Worm (Caenorhabditis elegans) whole organism, early embryonic: ENCODE measurements around the gene nhr-184.

Experiments
- B0310.2 ChIP-seq: sonication (generic microtip); optimal IDR thresholded peaks from 2 replicates; lab custom pipeline; 2016; ENCODE audit warnings: mild to moderate bottlenecking, missing genetic modification characterization, missing compliant biosample characterization
- F13C5.2 ChIP-seq: sonication (generic microtip); optimal IDR thresholded peaks from 2 replicates; lab custom pipeline; 2017; ENCODE audit warnings: mild to moderate bottlenecking, missing genetic modification characterization, inconsistent platforms, missing compliant biosample characterization
- aly-1 ChIP-seq: sonication (generic microtip); optimal IDR thresholded peaks from 2 replicates; lab custom pipeline; 2016; ENCODE audit warnings: missing genetic modification characterization, missing compliant biosample characterization
- ama-1 ChIP-seq: fragments of 150-350 bp; optimal IDR thresholded peaks from 2 replicates; lab custom pipeline; 2014
- ceh-13 ChIP-seq: fragments of 200-800 bp; sonication (Bioruptor generic); optimal IDR thresholded peaks from 2 replicates; lab custom pipeline; 2018; ENCODE audit warnings: mild to moderate bottlenecking, missing genetic modification characterization, missing compliant biosample characterization
- ceh-36 ChIP-seq: sonication (generic microtip); optimal IDR thresholded peaks from 2 replicates; lab custom pipeline; 2016; ENCODE audit warnings: missing genetic modification characterization, inconsistent platforms, missing compliant biosample characterization
- ets-7 ChIP-seq: sonication (generic microtip); optimal IDR thresholded peaks from 2 replicates; lab custom pipeline; 2016; ENCODE audit warnings: missing genotype, missing genetic modification characterization, missing compliant biosample characterization
- flt-1 ChIP-seq: fragments of 200-800 bp; sonication (Bioruptor generic); IDR thresholded peaks from 2 replicates; pipeline ENCODE4 v1.3.6; 2022; ENCODE audit warnings: missing genetic modification characterization, missing compliant biosample characterization
- hmbx-1 ChIP-seq: sonication (generic microtip); optimal IDR thresholded peaks from 2 replicates; lab custom pipeline; 2016; ENCODE audit warnings: mild to moderate bottlenecking, missing genetic modification characterization, missing compliant biosample characterization
- hmg-4 ChIP-seq: fragments of 200-800 bp; sonication (Bioruptor generic); optimal IDR thresholded peaks from 2 replicates; lab custom pipeline; 2018; ENCODE audit warnings: mild to moderate bottlenecking, missing genetic modification characterization, missing compliant biosample characterization
- hnd-1 ChIP-seq: sonication (generic microtip); optimal IDR thresholded peaks from 2 replicates; lab custom pipeline; 2016; ENCODE audit warnings: missing genetic modification characterization, missing compliant biosample characterization
- pes-1 ChIP-seq: fragments of 200-800 bp; sonication (Bioruptor generic); IDR thresholded peaks from 2 replicates; pipeline ENCODE4 v1.3.6; 2022; ENCODE audit warnings: missing genetic modification reagents, missing genetic modification characterization, missing compliant biosample characterization
- scrt-1 ChIP-seq: fragments of 200-800 bp; sonication (Bioruptor generic); IDR thresholded peaks from 2 replicates; pipeline ENCODE4 v1.3.6; 2022; ENCODE audit warnings: missing genetic modification characterization, missing compliant biosample characterization
- sea-1 ChIP-seq: fragments of 200-800 bp; sonication (Bioruptor generic); conservative IDR thresholded peaks from 2 replicates; pipeline ENCODE4 v1.3.6; 2022; ENCODE audit warnings: missing genetic modification characterization, missing compliant biosample characterization
- tbx-11 ChIP-seq: fragments of 200-800 bp; sonication (Bioruptor generic); IDR thresholded peaks from 2 replicates; pipeline ENCODE4 v1.3.6; 2022; ENCODE audit warnings: missing genetic modification characterization, missing compliant biosample characterization
- tbx-37 ChIP-seq: fragments of 200-800 bp; sonication (Bioruptor generic); conservative IDR thresholded peaks from 2 replicates; pipeline ENCODE4 v1.3.6; 2022; ENCODE audit warnings: missing genetic modification reagents, missing genetic modification characterization, missing compliant biosample characterization
- tra-4 ChIP-seq: sonication (generic microtip); optimal IDR thresholded peaks from 2 replicates; lab custom pipeline; 2017; ENCODE audit warnings: missing genetic modification characterization, missing compliant biosample characterization

The nhr-184 gene

ce11 chrV:2228781-2229180 lies 14.5 kb upstream of the nhr-184 start, which contains the start of gene nhr-126:
Gene nhr-126, plus strand, starts transcription at chrV:2229081.
- TF ChIP-seq sea-1 (no peak), ama-1 (lab: Kevin White, UChicago) (no peak), F13C5.2 (tag; lab: Kevin White, UChicago) (no peak), hnd-1 (tag; lab: Kevin White, UChicago) (no peak), hmg-4 (no peak), ceh-36 (tag; lab: Kevin White, UChicago) (no peak), aly-1 (no peak), scrt-1 (GFP tag; lab: Robert Waterston, UW) (no peak), B0310.2 (tag; lab: Kevin White, UChicago) (no peak), ets-7 (tag; lab: Kevin White, UChicago) (no peak), hmbx-1 (tag; lab: Kevin White, UChicago) (no peak), pes-1 (GFP tag; lab: Robert Waterston, UW) (no peak)

DNA sequence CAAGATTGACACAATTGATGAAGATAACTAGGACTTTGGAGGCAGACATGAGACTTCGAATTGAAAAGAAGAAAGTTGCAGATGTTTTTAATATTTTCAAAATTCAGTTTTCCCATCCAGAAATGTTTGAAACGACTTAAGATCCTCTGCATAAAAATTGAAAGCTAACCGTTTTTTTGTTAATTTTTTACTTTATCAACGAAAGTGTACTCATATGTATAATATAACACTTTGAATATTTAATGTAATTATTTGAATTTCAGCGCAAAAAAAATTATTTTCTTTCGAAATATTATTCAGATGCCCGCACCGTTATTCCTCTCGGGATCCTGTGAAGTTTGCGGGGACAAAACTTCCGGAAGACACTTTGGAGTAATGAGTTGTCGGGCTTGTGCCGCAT lies 12.6 kb upstream of the nhr-184 start, which contains the start of gene nhr-18:
Gene nhr-18 (plus strand): TSS at position 301 of the 400 bp plus-strand sequence.
- TF ChIP-seq F13C5.2 (tag; lab: Kevin White, UChicago) = no peak
- TF ChIP-seq tbx-11 (GFP tag; lab: Robert Waterston, UW) = no peak
- no peak for TF ChIP-seq sea-1
- TF ChIP-seq flt-1 = no peak
- no peak for TF ChIP-seq tra-4 (tag; lab: Kevin White, UChicago)
- TF ChIP-seq scrt-1 (GFP tag; lab: Robert Waterston, UW) = no peak

- TF ChIP-seq tra-4 (tag; lab: Kevin White, UChicago) (no peak), ceh-36 (tag; lab: Kevin White, UChicago) (no peak), hmbx-1 (tag; lab: Kevin White, UChicago) (no peak), B0310.2 (tag; lab: Kevin White, UChicago) (no peak), hmg-4 (no peak), pes-1 (GFP tag; lab: Robert Waterston, UW) (no peak)
Measured at ce11 chrV:2225130-2225529, 10.9 kb upstream of the nhr-184 start, which contains the start of gene nhr-103. Gene nhr-103, plus strand, starts transcription at chrV:2225430.

ce11 chrV:2221764-2222163 lies 7.5 kb upstream of the nhr-184 start, which contains the start of gene nhr-128:
Gene nhr-128, plus strand, starts transcription at chrV:2222064.
- TF ChIP-seq ceh-13 (GFP tag; lab: Kevin White, UChicago) (no peak), pes-1 (GFP tag; lab: Robert Waterston, UW) (no peak), hnd-1 (tag; lab: Kevin White, UChicago) (no peak), hmg-4 (no peak), F13C5.2 (tag; lab: Kevin White, UChicago) (no peak), hmbx-1 (tag; lab: Kevin White, UChicago) (no peak), ets-7 (tag; lab: Kevin White, UChicago) (no peak), tbx-37 (GFP tag; lab: Robert Waterston, UW) (no peak)

DNA sequence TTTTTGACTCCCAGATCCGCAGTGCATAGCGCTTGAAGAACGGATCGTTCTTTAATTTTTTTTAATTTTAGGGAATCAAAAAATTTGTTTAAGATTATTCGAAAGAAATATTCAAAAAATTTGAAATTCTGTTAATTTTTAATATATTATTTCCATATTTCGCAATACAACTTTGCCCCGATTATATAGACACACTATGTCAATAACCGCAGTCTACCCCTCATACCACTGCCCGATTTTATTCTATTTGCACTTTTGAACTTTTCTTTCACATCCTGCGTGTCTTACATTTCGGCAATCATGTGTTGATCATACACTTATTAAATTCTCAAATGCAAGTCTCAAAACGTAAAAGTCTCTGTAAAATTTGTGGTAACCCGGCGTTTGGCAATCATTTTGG lies 4.5 kb upstream of the nhr-184 start, which contains the start of gene nhr-56:
Gene nhr-56 (plus strand): TSS at position 202 of the 400 bp plus-strand sequence.
- TF ChIP-seq ama-1 (lab: Kevin White, UChicago) (no peak), tbx-37 (GFP tag; lab: Robert Waterston, UW) (no peak), B0310.2 (tag; lab: Kevin White, UChicago) (no peak), aly-1 (no peak), flt-1 (no peak), ceh-13 (GFP tag; lab: Kevin White, UChicago) (no peak), pes-1 (GFP tag; lab: Robert Waterston, UW) (no peak), ets-7 (tag; lab: Kevin White, UChicago) (no peak), tra-4 (tag; lab: Kevin White, UChicago) (no peak), scrt-1 (GFP tag; lab: Robert Waterston, UW) (no peak), F13C5.2 (tag; lab: Kevin White, UChicago) (no peak), hmbx-1 (tag; lab: Kevin White, UChicago) (no peak), ceh-36 (tag; lab: Kevin White, UChicago) (no peak), hnd-1 (tag; lab: Kevin White, UChicago) (no peak), tbx-11 (GFP tag; lab: Robert Waterston, UW) (no peak), sea-1 (no peak), hmg-4 (no peak)

DNA sequence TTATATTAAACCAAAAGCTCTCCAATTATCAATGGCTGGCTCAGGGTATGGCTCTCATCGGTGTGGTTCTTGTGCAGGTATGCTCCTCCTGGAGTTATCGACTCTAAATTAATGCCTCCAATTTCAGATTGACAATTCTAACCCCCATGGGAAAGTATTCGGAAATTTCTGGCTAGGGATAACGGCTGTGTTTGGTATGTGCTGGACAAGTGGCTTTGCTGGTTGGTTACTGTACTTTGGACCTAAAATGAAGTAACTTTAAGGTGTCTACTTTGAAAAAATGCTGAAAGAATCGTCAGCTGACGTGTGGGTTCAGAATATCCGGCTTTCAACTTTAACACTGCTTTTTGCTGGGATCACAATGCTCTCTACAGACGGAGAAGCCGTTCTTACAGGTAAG lies 2.6 kb upstream of the nhr-184 start:
- TF ChIP-seq tbx-11 (GFP tag; lab: Robert Waterston, UW) (no peak), tbx-37 (GFP tag; lab: Robert Waterston, UW) (no peak), sea-1 (no peak), B0310.2 (tag; lab: Kevin White, UChicago) (no peak), tra-4 (tag; lab: Kevin White, UChicago) (no peak), ama-1 (lab: Kevin White, UChicago) (no peak), hmbx-1 (tag; lab: Kevin White, UChicago) (no peak), F13C5.2 (tag; lab: Kevin White, UChicago) (no peak), aly-1 (no peak), ceh-36 (tag; lab: Kevin White, UChicago) (no peak), flt-1 (no peak), hnd-1 (tag; lab: Kevin White, UChicago) (no peak), pes-1 (GFP tag; lab: Robert Waterston, UW) (no peak), hmg-4 (no peak), scrt-1 (GFP tag; lab: Robert Waterston, UW) (no peak)

DNA sequence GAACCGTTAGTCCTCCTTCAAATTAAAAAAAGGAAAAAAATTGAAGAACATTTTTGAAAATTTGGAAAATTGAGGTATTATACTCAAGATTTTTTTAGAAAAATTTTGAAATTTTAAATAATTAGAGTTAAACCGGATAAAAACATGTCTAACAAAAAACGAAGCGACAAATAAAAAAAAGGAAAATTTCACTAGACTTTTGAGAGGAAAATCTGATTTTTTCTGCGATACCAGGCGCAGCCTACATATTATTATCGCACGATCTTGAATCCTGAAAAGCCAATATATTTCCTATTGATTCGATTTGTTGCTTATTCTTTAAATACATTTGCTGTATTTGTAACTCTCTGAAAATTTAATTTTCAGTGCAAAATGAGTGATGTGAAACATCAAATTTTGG lies 1.1 kb upstream of the nhr-184 start, which contains the start of gene nstp-8:
Gene nstp-8 (plus strand): TSS at position 301 of the 400 bp plus-strand sequence.
- TF ChIP-seq F13C5.2 (tag; lab: Kevin White, UChicago) (no peak), hmg-4 (no peak), tbx-11 (GFP tag; lab: Robert Waterston, UW) (no peak), scrt-1 (GFP tag; lab: Robert Waterston, UW) (no peak), aly-1 (no peak), ceh-13 (GFP tag; lab: Kevin White, UChicago) (no peak), tra-4 (tag; lab: Kevin White, UChicago) (no peak), flt-1 (no peak), hmbx-1 (tag; lab: Kevin White, UChicago) (no peak)
